Worm (Caenorhabditis elegans): ENCODE measurements around the gene egl-9.

Gene egl-9

ce11 chrV:10472901-10473774 is 4.8 kb downstream of the egl-9 start:
- TF ChIP-seq tab-1 (GFP tag; IDR thresholded peaks at IDR 0.05) (no peak), flt-1 (GFP tag; IDR thresholded peaks at IDR 0.05) (no peak), ref-1 (GFP tag; conservative IDR thresholded peaks at IDR 0.05) (no peak), med-1 (GFP tag; optimal IDR thresholded peaks at IDR 0.05; ENCODE audit: insufficient read depth) (no peak), ztf-23 (GFP tag; IDR thresholded peaks at IDR 0.05) (no peak), cog-1 (tag; optimal IDR thresholded peaks at IDR 0.05) (no peak), ztf-29 (GFP tag; IDR thresholded peaks at IDR 0.05) (no peak), klf-2 (GFP tag; conservative IDR thresholded peaks at IDR 0.05) (no peak), T22C8.4 (GFP tag; IDR thresholded peaks at IDR 0.05) (no peak)

DNA sequence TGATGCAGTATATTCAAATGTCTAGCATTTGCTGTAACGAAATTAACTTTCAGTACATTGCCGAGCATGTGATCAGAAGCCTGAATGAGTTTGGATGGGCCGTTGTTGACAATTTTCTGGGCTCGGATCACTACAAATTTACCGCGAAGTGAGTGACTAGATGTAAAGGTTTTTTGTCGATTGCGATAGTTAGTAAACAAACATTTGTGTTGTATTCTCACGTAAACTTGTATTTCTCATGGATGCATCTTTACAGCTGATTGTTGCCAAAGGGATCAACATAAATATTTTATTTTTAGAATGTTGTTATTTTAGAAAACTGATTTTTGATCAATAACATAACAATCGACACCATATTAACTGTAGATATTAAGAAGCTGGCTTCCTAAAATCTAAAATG is 5.7 kb downstream of the egl-9 start:
- no peak for TF ChIP-seq ztf-29 (GFP tag; IDR thresholded peaks at IDR 0.05)
- no peak for TF ChIP-seq klf-2 (GFP tag; conservative IDR thresholded peaks at IDR 0.05)
- TF ChIP-seq flt-1 (GFP tag; IDR thresholded peaks at IDR 0.05), result no peak
- no peak for TF ChIP-seq cog-1 (tag; optimal IDR thresholded peaks at IDR 0.05)
- no peak for TF ChIP-seq T22C8.4 (GFP tag; IDR thresholded peaks at IDR 0.05)
- no peak for TF ChIP-seq tab-1 (GFP tag; IDR thresholded peaks at IDR 0.05)
- TF ChIP-seq ztf-23 (GFP tag; IDR thresholded peaks at IDR 0.05), result no peak
- no peak for TF ChIP-seq ref-1 (GFP tag; conservative IDR thresholded peaks at IDR 0.05)
- no peak for TF ChIP-seq med-1 (GFP tag; optimal IDR thresholded peaks at IDR 0.05; ENCODE audit: insufficient read depth)

ce11 chrV:10475421-10475820 is 7.1 kb downstream of the egl-9 start:
- TF ChIP-seq ref-1 (GFP tag; conservative IDR thresholded peaks at IDR 0.05), result no peak

DNA sequence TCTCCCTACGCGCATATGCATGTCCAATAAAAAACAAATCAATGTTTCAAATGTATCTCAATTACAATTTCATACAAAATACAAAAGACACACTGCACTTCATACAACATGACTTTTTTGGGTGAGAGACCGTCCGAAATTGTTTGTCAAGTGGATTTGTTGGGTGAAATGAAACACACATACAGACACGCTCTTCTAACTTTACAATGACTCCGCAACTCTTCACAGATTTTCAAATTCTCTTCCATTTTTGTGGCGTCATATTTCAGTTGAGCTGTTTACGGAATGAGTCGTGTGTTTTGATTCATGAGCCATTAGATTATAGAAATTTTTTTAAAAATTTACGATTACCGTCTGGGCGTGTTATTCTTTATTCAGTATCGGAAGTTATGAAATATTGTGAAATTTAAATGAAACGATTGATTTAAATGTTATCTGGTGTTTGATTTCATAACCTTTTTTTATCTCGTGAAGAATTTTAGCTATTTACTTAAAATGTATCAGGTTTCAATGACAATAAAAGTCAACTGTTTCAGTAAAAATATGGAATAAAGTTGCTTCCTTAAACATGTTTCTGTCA is 8.6 kb downstream of the egl-9 start:
- TF ChIP-seq ztf-23 (GFP tag; IDR thresholded peaks at IDR 0.05) (no peak), T22C8.4 (GFP tag; IDR thresholded peaks at IDR 0.05) (no peak), klf-2 (GFP tag; conservative IDR thresholded peaks at IDR 0.05) (no peak), ref-1 (GFP tag; conservative IDR thresholded peaks at IDR 0.05) (no peak), ztf-29 (GFP tag; IDR thresholded peaks at IDR 0.05) (no peak), cog-1 (tag; optimal IDR thresholded peaks at IDR 0.05) (no peak), tab-1 (GFP tag; IDR thresholded peaks at IDR 0.05) (no peak), med-1 (GFP tag; optimal IDR thresholded peaks at IDR 0.05; ENCODE audit: insufficient read depth) (no peak), flt-1 (GFP tag; IDR thresholded peaks at IDR 0.05) (no peak)

DNA sequence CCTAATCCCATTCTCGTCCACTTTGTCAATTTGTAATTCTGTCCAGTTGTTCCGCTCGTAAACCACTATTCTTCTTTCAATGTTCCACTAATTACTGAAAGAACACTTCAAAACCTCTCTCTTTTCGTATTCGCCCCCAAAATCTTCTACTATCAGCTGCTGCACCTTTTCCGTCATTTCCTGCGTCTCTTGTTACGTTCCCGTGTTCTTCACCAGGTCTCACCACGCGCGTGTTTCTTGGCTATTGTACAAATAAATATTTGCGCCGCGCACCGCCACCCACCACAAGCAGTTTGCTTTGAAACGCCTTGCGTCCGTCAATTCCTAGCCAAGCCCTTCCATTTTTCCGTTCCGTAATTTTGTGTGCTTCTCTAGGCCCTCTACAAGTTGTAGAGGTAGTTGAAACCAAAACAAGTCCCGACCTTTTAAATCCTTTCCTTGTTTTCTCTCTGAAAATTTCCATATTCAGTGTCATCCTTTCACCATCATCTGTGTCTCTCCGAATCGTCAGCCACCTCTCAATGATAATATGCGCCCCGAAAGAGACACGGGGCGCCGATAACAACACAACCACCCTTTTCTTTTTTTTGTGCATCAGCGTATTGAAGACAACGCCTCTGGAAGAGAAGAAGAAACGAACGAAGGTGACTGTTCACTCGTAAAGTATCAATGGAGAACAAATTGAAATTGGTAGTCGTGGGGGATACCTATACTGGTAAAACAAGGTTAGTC is 9.9 kb downstream of the egl-9 start, which contains the start of the genes crp-1 and Y32F6B.9:
crp-1 (plus strand) TSS at position 468 of the 732 bp plus-strand sequence.
Y32F6B.9 (plus strand) TSS at position 603 of the 732 bp plus-strand sequence.
- TF ChIP-seq ztf-29 (GFP tag; IDR thresholded peaks at IDR 0.05), result no peak
- TF ChIP-seq ref-1 (GFP tag; conservative IDR thresholded peaks at IDR 0.05), result no peak
- no peak for TF ChIP-seq cog-1 (tag; optimal IDR thresholded peaks at IDR 0.05)
- TF ChIP-seq T22C8.4 (GFP tag; IDR thresholded peaks at IDR 0.05), result no peak
- TF ChIP-seq tab-1 (GFP tag; IDR thresholded peaks at IDR 0.05), result no peak
- TF ChIP-seq flt-1 (GFP tag; IDR thresholded peaks at IDR 0.05), result no peak
- no peak for TF ChIP-seq klf-2 (GFP tag; conservative IDR thresholded peaks at IDR 0.05)

- no peak for TF ChIP-seq tab-1 (GFP tag; IDR thresholded peaks at IDR 0.05)
- no peak for TF ChIP-seq flt-1 (GFP tag; IDR thresholded peaks at IDR 0.05)
- no peak for TF ChIP-seq ref-1 (GFP tag; conservative IDR thresholded peaks at IDR 0.05)
- TF ChIP-seq med-1 (GFP tag; optimal IDR thresholded peaks at IDR 0.05; ENCODE audit: insufficient read depth), result no peak
Measured at ce11 chrV:10483995-10484394, 15.7 kb downstream of the egl-9 start.

DNA sequence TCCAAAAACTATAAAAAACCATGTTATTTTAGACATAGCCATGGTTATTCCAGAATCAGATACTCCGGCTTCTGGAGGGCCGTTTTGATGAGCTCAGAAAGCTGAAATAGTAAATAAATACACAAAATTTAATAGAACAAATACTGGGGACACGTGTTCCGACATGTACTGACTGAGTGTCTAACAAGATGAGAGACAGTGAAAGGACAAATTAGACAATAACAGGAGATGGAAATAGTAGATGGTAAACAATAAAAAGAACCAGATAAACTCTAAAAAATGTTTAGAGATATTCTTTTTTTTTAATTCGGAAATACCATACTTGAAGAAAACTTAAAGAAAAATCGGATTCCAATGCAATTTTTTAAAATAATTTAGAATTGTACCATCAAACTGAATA is 16.3 kb downstream of the egl-9 start, which contains the start of gene Y32F6B.1:
Y32F6B.1 (minus strand) TSS at position 101 of the 400 bp plus-strand sequence.
- TF ChIP-seq tab-1 (GFP tag; IDR thresholded peaks at IDR 0.05), result no peak
- TF ChIP-seq med-1 (GFP tag; optimal IDR thresholded peaks at IDR 0.05; ENCODE audit: insufficient read depth), result no peak
- no peak for TF ChIP-seq flt-1 (GFP tag; IDR thresholded peaks at IDR 0.05)
- no peak for TF ChIP-seq ztf-23 (GFP tag; IDR thresholded peaks at IDR 0.05)
- no peak for TF ChIP-seq ztf-29 (GFP tag; IDR thresholded peaks at IDR 0.05)
- TF ChIP-seq klf-2 (GFP tag; conservative IDR thresholded peaks at IDR 0.05), result no peak
- no peak for TF ChIP-seq ref-1 (GFP tag; conservative IDR thresholded peaks at IDR 0.05)
- TF ChIP-seq cog-1 (tag; optimal IDR thresholded peaks at IDR 0.05), result no peak
- no peak for TF ChIP-seq T22C8.4 (GFP tag; IDR thresholded peaks at IDR 0.05)

DNA sequence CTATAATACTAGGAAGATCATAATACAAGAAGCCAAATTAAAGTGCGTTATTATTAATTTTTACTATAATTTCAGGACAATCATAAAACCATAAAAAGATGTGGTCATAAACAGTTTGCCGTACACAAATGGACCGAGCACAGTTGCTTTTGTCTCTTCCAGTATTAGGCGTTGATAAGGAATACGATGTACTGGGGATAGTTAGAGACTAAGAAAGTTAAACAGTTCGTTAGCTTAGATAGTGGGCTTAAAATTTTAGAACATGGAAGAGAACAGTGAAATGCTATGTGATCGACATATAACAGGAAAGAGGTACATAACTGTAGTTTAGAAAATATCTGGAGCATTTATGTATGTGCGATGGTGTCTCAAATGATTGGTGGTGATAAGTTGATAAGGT is 17.1 kb downstream of the egl-9 start:
- TF ChIP-seq ztf-29 (GFP tag; IDR thresholded peaks at IDR 0.05), result no peak
- TF ChIP-seq T22C8.4 (GFP tag; IDR thresholded peaks at IDR 0.05), result no peak
- TF ChIP-seq med-1 (GFP tag; optimal IDR thresholded peaks at IDR 0.05; ENCODE audit: insufficient read depth), result no peak
- TF ChIP-seq ztf-23 (GFP tag; IDR thresholded peaks at IDR 0.05), result no peak
- no peak for TF ChIP-seq flt-1 (GFP tag; IDR thresholded peaks at IDR 0.05)
- no peak for TF ChIP-seq ref-1 (GFP tag; conservative IDR thresholded peaks at IDR 0.05)
- TF ChIP-seq tab-1 (GFP tag; IDR thresholded peaks at IDR 0.05), result no peak
- no peak for TF ChIP-seq klf-2 (GFP tag; conservative IDR thresholded peaks at IDR 0.05)

DNA sequence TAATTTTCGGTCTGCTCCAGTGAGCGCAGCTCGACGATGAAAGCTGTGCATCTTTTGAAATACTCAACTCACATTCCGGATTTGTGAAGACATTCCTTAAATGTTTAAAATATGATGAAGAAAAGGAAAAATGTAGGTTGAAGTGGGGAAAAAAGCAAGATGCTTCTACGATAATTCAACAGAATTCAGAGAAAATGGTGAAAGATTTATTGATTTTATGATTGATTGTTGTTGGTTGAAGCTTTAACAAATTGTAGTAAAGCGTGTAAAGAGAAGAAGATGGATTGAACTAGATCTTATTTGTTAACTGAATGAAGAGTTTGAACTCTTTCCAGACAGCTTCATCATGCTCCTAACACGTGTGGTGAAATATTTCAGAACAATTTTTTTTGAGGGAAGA is 21.7 kb downstream of the egl-9 start, which contains the start of gene ncx-5:
ncx-5 (minus strand) TSS at position 101 of the 400 bp plus-strand sequence.
- no peak for TF ChIP-seq med-1 (GFP tag; optimal IDR thresholded peaks at IDR 0.05; ENCODE audit: insufficient read depth)
- TF ChIP-seq ztf-29 (GFP tag; IDR thresholded peaks at IDR 0.05), result no peak
- no peak for TF ChIP-seq ref-1 (GFP tag; conservative IDR thresholded peaks at IDR 0.05)
- TF ChIP-seq tab-1 (GFP tag; IDR thresholded peaks at IDR 0.05), result no peak
- no peak for TF ChIP-seq ztf-23 (GFP tag; IDR thresholded peaks at IDR 0.05)
- no peak for TF ChIP-seq flt-1 (GFP tag; IDR thresholded peaks at IDR 0.05)
- TF ChIP-seq T22C8.4 (GFP tag; IDR thresholded peaks at IDR 0.05), result no peak
- no peak for TF ChIP-seq cog-1 (tag; optimal IDR thresholded peaks at IDR 0.05)
- no peak for TF ChIP-seq klf-2 (GFP tag; conservative IDR thresholded peaks at IDR 0.05)

Data from whole organism, midembryonic.